Fruit fly (Drosophila melanogaster): Measurements from ENCODE around the gene sno.

DNA sequence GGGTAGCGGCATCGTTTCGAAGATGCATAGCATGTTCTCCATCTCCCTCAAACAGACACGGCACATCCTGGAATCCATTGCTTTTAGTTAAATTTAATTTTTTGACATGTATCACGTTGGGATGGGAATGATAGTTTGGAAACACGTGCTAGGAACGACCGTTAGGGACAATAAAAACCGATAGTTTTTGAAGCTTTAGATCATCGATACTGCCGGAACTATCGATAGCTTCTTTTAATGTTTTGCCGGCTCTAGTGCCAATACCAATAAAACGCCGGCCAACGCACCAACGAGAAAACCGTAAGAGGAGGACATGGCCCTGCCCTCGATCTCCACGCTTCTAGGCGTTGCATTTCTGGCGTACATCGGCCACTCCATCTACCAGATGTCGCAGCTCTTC lies 56.7 kb downstream of the sno start, which contains the start of the genes CG4318 and CG4332:
- TF ChIP-seq kay (GFP tag; ENCODE audit: borderline replicate concordance) (no peak), CG11617 (GFP tag; optimal IDR thresholded peaks at IDR 0.05) (no peak), CG7101 (tag; optimal IDR thresholded peaks at IDR 0.05) (no peak), CG7045 (GFP tag; optimal IDR thresholded peaks at IDR 0.05) (no peak), Clk (GFP tag; optimal IDR thresholded peaks at IDR 0.05) (no peak), cic (GFP tag; optimal IDR thresholded peaks at IDR 0.05) (no peak), pad (GFP tag; optimal IDR thresholded peaks at IDR 0.05) (no peak), CG5204 (GFP tag; optimal IDR thresholded peaks at IDR 0.05) (no peak)

Data from whole organism, adult.